Worm (Caenorhabditis elegans) whole organism, L4 larva: ENCODE results near the gene plc-4.

Experiments
- F26F4.8 ChIP-seq: fragments of 200-800 bp; sonication (Bioruptor generic); conservative IDR thresholded peaks from 2 replicates; pipeline ENCODE4 v1.3.6; 2022; ENCODE audit warnings: missing genetic modification characterization, missing compliant biosample characterization
- T20F7.1 ChIP-seq: fragments of 200-800 bp; sonication (Bioruptor generic); optimal IDR thresholded peaks from 2 replicates; lab custom pipeline; 2018; ENCODE audit warnings: mild to moderate bottlenecking, missing genetic modification characterization, missing compliant biosample characterization
- Y105C5A.15 ChIP-seq: fragments of 200-800 bp; sonication (Bioruptor generic); IDR thresholded peaks from 2 replicates; pipeline ENCODE4 v1.3.6; 2022; ENCODE audit warnings: missing genetic modification characterization, missing compliant biosample characterization
- Y48G9A.11 ChIP-seq: fragments of 200-800 bp; sonication (Bioruptor generic); IDR thresholded peaks from 2 replicates; pipeline ENCODE4 v1.3.6; 2022; ENCODE audit warnings: missing genetic modification reagents, missing genetic modification characterization, missing compliant biosample characterization
- Y75B8A.6 ChIP-seq: fragments of 200-800 bp; sonication (Bioruptor generic); IDR thresholded peaks from 2 replicates; pipeline ENCODE4 v1.3.6; 2022; ENCODE audit warnings: missing genetic modification reagents, missing genetic modification characterization, missing compliant biosample characterization
- ZK337.2 ChIP-seq: fragments of 200-800 bp; sonication (Bioruptor generic); IDR thresholded peaks from 2 replicates; pipeline ENCODE4 v1.3.6; 2022; ENCODE audit warnings: missing genetic modification reagents, missing genetic modification characterization, missing compliant biosample characterization
- aha-1 ChIP-seq: fragments of 150-350 bp; peaks from one replicate; lab custom pipeline; 2014; ENCODE audit warnings: missing biosample characterization, missing genetic modification characterization
- attf-4 ChIP-seq: sonication (generic microtip); optimal IDR thresholded peaks from 3 replicates; lab custom pipeline; 2017; ENCODE audit warnings: missing biosample characterization, missing genetic modification characterization
- ceh-82 ChIP-seq: sonication (generic microtip); optimal IDR thresholded peaks from 2 replicates; lab custom pipeline; 2017; ENCODE audit warnings: missing biosample characterization, missing genetic modification characterization
- ces-1 ChIP-seq: fragments of 150-350 bp; sonication (generic microtip); optimal IDR thresholded peaks from 4 replicates; lab custom pipeline; 2014; ENCODE audit warnings: missing biosample characterization, missing genetic modification reagents, missing genetic modification characterization
- ctbp-1 ChIP-seq: fragments of 200-800 bp; sonication (Bioruptor generic); IDR thresholded peaks from 2 replicates; pipeline ENCODE4 v1.3.6; 2022; ENCODE audit warnings: missing genetic modification reagents, missing genetic modification characterization, missing compliant biosample characterization
- daf-12 ChIP-seq: fragments of 150-350 bp; optimal IDR thresholded peaks from 2 replicates; lab custom pipeline; 2014; ENCODE audit warnings: missing biosample characterization, missing genetic modification reagents, missing genetic modification characterization
- daf-16 ChIP-seq, 3 experiments: sonication (generic microtip); optimal IDR thresholded peaks; 2 replicates each; lab custom pipeline; 2016 to 2017; ENCODE audit warnings: missing genetic modification characterization in 3 of 3, missing genetic modification reagents in 3 of 3, mild to moderate bottlenecking in 2 of 3, missing compliant biosample characterization in 2 of 3, missing biosample characterization in 1 of 3, moderate library complexity in 1 of 3
- daf-8 ChIP-seq: fragments of 200-800 bp; sonication (Bioruptor generic); IDR thresholded peaks from 2 replicates; pipeline ENCODE4 v1.3.6; 2022; ENCODE audit warnings: missing genetic modification characterization, missing compliant biosample characterization
- dmd-6 ChIP-seq: fragments of 200-800 bp; sonication (Bioruptor generic); IDR thresholded peaks from 2 replicates; pipeline ENCODE4 v1.3.6; 2022; ENCODE audit warnings: missing genetic modification reagents, missing genetic modification characterization, missing compliant biosample characterization
- dpl-1 ChIP-seq: fragments of 150-350 bp; optimal IDR thresholded peaks from 2 replicates; lab custom pipeline; 2014; ENCODE audit warnings: missing biosample characterization, missing genetic modification reagents, missing genetic modification characterization
- fkh-10 ChIP-seq: fragments of 150-350 bp; optimal IDR thresholded peaks from 2 replicates; lab custom pipeline; 2014; ENCODE audit warnings: missing biosample characterization, missing genetic modification reagents, missing genetic modification characterization
- gei-8 ChIP-seq: fragments of 200-800 bp; sonication (Bioruptor generic); optimal IDR thresholded peaks from 2 replicates; lab custom pipeline; 2018; ENCODE audit warnings: mild to moderate bottlenecking, missing genetic modification characterization, missing compliant biosample characterization
- hlh-11 ChIP-seq: fragments of 200-800 bp; sonication (Bioruptor generic); optimal IDR thresholded peaks from 2 replicates; lab custom pipeline; 2018; ENCODE audit warnings: mild to moderate bottlenecking, missing genetic modification characterization, missing compliant biosample characterization
- hmg-1.1 ChIP-seq: fragments of 200-800 bp; sonication (Bioruptor generic); IDR thresholded peaks from 2 replicates; pipeline ENCODE4 v1.3.6; 2022; ENCODE audit warnings: missing genetic modification reagents, missing genetic modification characterization, missing compliant biosample characterization
- lin-15B ChIP-seq: fragments of 150-350 bp; sonication (generic microtip); optimal IDR thresholded peaks from 3 replicates; lab custom pipeline; 2014; ENCODE audit warnings: missing biosample characterization, missing genetic modification characterization
- lin-38 ChIP-seq: fragments of 200-800 bp; sonication (Bioruptor generic); IDR thresholded peaks from 2 replicates; pipeline ENCODE4 v1.3.6; 2022; ENCODE audit warnings: missing genetic modification reagents, missing genetic modification characterization, missing compliant biosample characterization
- mdl-1 ChIP-seq, 2 experiments: fragments of 150-350 bp in 1 of 2; sonication (generic microtip) in 1 of 2; optimal IDR thresholded peaks; 2 replicates each; lab custom pipeline; 2014 to 2017; ENCODE audit warnings: missing biosample characterization in 2 of 2, missing genetic modification characterization in 2 of 2
- mep-1 ChIP-seq: fragments of 150-350 bp; sonication (generic microtip); optimal IDR thresholded peaks from 3 replicates; lab custom pipeline; 2014; ENCODE audit warnings: missing biosample characterization, missing genetic modification characterization
- mxl-3 ChIP-seq: fragments of 200-800 bp; sonication (Bioruptor generic); optimal IDR thresholded peaks from 2 replicates; lab custom pipeline; 2018; ENCODE audit warnings: mild to moderate bottlenecking, missing genetic modification characterization, missing compliant biosample characterization
- nhr-102 ChIP-seq: sonication (generic microtip); optimal IDR thresholded peaks from 2 replicates; lab custom pipeline; 2016; ENCODE audit warnings: mild to moderate bottlenecking, missing genetic modification characterization, moderate library complexity, missing compliant biosample characterization
- nhr-25 ChIP-seq: sonication (generic microtip); optimal IDR thresholded peaks from 2 replicates; lab custom pipeline; 2017; ENCODE audit warnings: missing genetic modification characterization, mild to moderate bottlenecking, missing compliant biosample characterization, antibody characterized with exemption, moderate library complexity, borderline replicate concordance; ENCODE audit not compliant: insufficient read depth
- nhr-28 ChIP-seq: fragments of 150-350 bp; optimal IDR thresholded peaks from 2 replicates; lab custom pipeline; 2014; ENCODE audit warnings: missing biosample characterization, missing genetic modification characterization
- nhr-41 ChIP-seq: fragments of 200-800 bp; sonication (Bioruptor generic); IDR thresholded peaks from 2 replicates; pipeline ENCODE4 v1.3.6; 2022; ENCODE audit warnings: missing genetic modification reagents, missing genetic modification characterization, missing compliant biosample characterization
- nhr-48 ChIP-seq: sonication (generic microtip); optimal IDR thresholded peaks from 2 replicates; lab custom pipeline; 2016; ENCODE audit warnings: mild to moderate bottlenecking, missing genetic modification characterization, missing compliant biosample characterization
- nhr-77 ChIP-seq: fragments of 150-350 bp; optimal IDR thresholded peaks from 2 replicates; lab custom pipeline; 2014; ENCODE audit warnings: missing biosample characterization, missing genetic modification characterization
- pha-4 ChIP-seq, 2 experiments: fragments of 150-350 bp in 1 of 2; fragments of 200-800 bp in 1 of 2; sonication (Bioruptor generic) in 1 of 2; IDR thresholded peaks in 1 of 2; optimal IDR thresholded peaks in 1 of 2; 2 replicates each; pipeline versions ENCODE4 v1.3.6 to Lab custom; 2014 to 2022; ENCODE audit warnings: missing genetic modification characterization in 2 of 2, missing genetic modification reagents in 2 of 2, missing biosample characterization in 1 of 2, missing compliant biosample characterization in 1 of 2
- rbr-2 ChIP-seq: sonication (generic microtip); optimal IDR thresholded peaks from 2 replicates; lab custom pipeline; 2016; ENCODE audit warnings: missing genotype, missing genetic modification characterization, missing compliant biosample characterization
- saeg-2 ChIP-seq: fragments of 200-800 bp; sonication (Bioruptor generic); IDR thresholded peaks from 2 replicates; pipeline ENCODE4 v1.3.6; 2022; ENCODE audit warnings: missing genetic modification reagents, missing genetic modification characterization, missing compliant biosample characterization
- sdz-12 ChIP-seq: fragments of 200-800 bp; sonication (Bioruptor generic); optimal IDR thresholded peaks from 2 replicates; lab custom pipeline; 2018; ENCODE audit warnings: mild to moderate bottlenecking, missing genetic modification characterization, missing compliant biosample characterization
- set-16 ChIP-seq: fragments of 200-800 bp; sonication (Bioruptor generic); IDR thresholded peaks from 2 replicates; pipeline ENCODE4 v1.3.6; 2022; ENCODE audit warnings: missing genetic modification reagents, missing genetic modification characterization, missing compliant biosample characterization
- snpc-1.2 ChIP-seq: fragments of 200-800 bp; sonication (Bioruptor generic); IDR thresholded peaks from 2 replicates; pipeline ENCODE4 v1.3.6; 2022; ENCODE audit warnings: missing genetic modification reagents, missing genetic modification characterization, missing compliant biosample characterization
- spr-3 ChIP-seq: fragments of 200-800 bp; sonication (Bioruptor generic); optimal IDR thresholded peaks from 2 replicates; lab custom pipeline; 2018; ENCODE audit warnings: mild to moderate bottlenecking, missing genetic modification characterization, missing compliant biosample characterization
- tag-97 ChIP-seq: fragments of 200-800 bp; sonication (Bioruptor generic); IDR thresholded peaks from 2 replicates; pipeline ENCODE4 v1.3.6; 2022; ENCODE audit warnings: missing genetic modification characterization, missing compliant biosample characterization
- unc-130 ChIP-seq: sonication (generic microtip); optimal IDR thresholded peaks from 2 replicates; lab custom pipeline; 2016; ENCODE audit warnings: missing genetic modification reagents, missing genetic modification characterization, missing compliant biosample characterization
- unc-39 ChIP-seq: sonication (generic microtip); optimal IDR thresholded peaks from 2 replicates; lab custom pipeline; 2017; ENCODE audit warnings: missing biosample characterization, missing genetic modification characterization
- unc-62 ChIP-seq, 3 experiments: fragments of 150-350 bp in 1 of 3; sonication (generic microtip); optimal IDR thresholded peaks in 2 of 3; peaks in 1 of 3; 1 replicate in 1 of 3; 2 replicates in 2 of 3; lab custom pipeline; 2014 to 2017; ENCODE audit warnings: missing biosample characterization in 3 of 3, missing genetic modification characterization in 3 of 3, missing genetic modification reagents in 3 of 3, missing genotype in 1 of 3
- vab-7 ChIP-seq: fragments of 200-800 bp; sonication (Bioruptor generic); IDR thresholded peaks from 2 replicates; pipeline ENCODE4 v1.3.6; 2022; ENCODE audit warnings: missing genetic modification reagents, missing genetic modification characterization, missing compliant biosample characterization
- zfp-3 ChIP-seq: fragments of 200-800 bp; sonication (Bioruptor generic); conservative IDR thresholded peaks from 2 replicates; pipeline ENCODE4 v1.3.6; 2022; ENCODE audit warnings: missing genetic modification reagents, missing genetic modification characterization, missing compliant biosample characterization
- zip-11 ChIP-seq: fragments of 200-800 bp; sonication (Bioruptor generic); IDR thresholded peaks from 2 replicates; pipeline ENCODE4 v1.3.6; 2022; ENCODE audit warnings: missing genetic modification characterization, missing compliant biosample characterization
- ztf-11 ChIP-seq: fragments of 150-350 bp; optimal IDR thresholded peaks from 2 replicates; lab custom pipeline; 2014; ENCODE audit warnings: missing biosample characterization, missing genetic modification characterization

plc-4 gene

DNA sequence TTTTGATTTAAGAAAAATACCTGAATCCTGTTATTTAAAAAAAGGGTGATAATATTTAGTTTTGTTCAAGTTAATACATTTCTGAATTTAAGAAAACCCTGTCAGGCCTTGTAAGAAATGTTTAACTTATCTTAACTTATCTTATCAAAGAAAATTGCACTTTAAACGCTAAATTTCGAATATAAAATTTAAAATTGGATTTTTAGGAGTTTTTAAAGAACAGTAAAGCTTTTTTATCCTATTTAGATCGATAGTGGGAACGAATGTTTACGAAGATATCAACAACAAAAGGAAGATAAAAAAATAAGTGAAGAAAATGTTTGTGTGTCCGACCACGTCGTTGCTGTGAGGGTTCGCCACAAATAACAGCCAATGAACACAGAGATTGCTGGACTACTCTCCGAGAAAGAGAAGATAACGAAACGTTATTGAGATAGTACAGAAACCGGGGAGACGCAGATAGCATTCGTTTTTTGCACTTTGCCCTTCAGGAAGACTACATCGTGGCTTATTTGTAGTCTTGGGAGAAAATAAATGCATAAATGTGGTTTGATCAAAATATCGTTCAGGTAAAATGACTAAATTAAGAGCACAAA, 40.6 kb upstream of the plc-4 start, which contains the start of gene dif-1 (continued):
- TF ChIP-seq nhr-25 (tag; lab: Kevin White, UChicago) (no peak), nhr-41 (GFP tag; lab: Robert Waterston, UW) (no peak), daf-8 (GFP tag; lab: Robert Waterston, UW) (no peak), nhr-77 (tag; lab: Kevin White, UChicago) (peak; percentile 66), sdz-12 (GFP tag; lab: Kevin White, UChicago) (no peak), Y48G9A.11 (GFP tag; lab: Robert Waterston, UW) (no peak), attf-4 (tag; lab: Kevin White, UChicago) (no peak), dpl-1 (GFP tag; lab: Kevin White, UChicago) (no peak), zip-11 (no peak), ctbp-1 (GFP tag; lab: Robert Waterston, UW) (no peak), saeg-2 (GFP tag; lab: Robert Waterston, UW) (no peak), mep-1 (tag; lab: Kevin White, UChicago) (peak; percentile 66), rbr-2 (tag; lab: Kevin White, UChicago) (peak; percentile 9), unc-130 (GFP tag; lab: Kevin White, UChicago) (no peak), snpc-1.2 (GFP tag; lab: Robert Waterston, UW) (no peak), dmd-6 (peak; percentile 63), Y105C5A.15 (GFP tag; lab: Robert Waterston, UW) (no peak), ces-1 (no peak), daf-12 (tag; lab: Kevin White, UChicago) (no peak), ceh-82 (no peak), fkh-10 (no peak), nhr-28 (tag; lab: Kevin White, UChicago) (peak; percentile 96), hmg-1.1 (GFP tag; lab: Robert Waterston, UW) (no peak), T20F7.1 (peak; percentile 69)

DNA sequence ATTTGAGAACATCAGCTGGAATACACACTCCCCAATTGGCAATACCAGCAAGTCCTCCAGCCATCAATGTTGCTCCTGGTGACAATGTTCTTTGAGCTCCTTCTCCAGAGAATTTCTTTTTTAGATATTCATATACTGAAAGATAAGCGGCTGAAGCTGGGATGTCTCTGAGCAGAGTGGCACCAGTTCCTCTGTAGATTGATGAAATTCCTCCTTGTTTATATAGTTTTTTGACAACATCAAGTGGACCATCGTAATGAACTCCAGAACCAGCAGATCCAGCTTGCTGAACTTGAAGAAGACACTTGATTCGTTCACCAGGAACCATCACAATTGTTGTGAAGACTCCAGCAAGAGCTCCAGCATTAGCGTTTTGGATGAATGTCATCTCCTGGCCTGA, 39.6 kb upstream of the plc-4 start:
- TF ChIP-seq aha-1: peak; percentile 70
- TF ChIP-seq unc-62 (GFP tag; optimal IDR thresholded peaks at IDR 0.05 in 1 of 2; lab: Kevin White, UChicago): peak in 1 of 2 experiments; percentile 74
- no peak for TF ChIP-seq unc-62 (tag; optimal IDR thresholded peaks at IDR 0.05; lab: Kevin White, UChicago)
- no peak for TF ChIP-seq lin-15B (tag; lab: Kevin White, UChicago)

DNA sequence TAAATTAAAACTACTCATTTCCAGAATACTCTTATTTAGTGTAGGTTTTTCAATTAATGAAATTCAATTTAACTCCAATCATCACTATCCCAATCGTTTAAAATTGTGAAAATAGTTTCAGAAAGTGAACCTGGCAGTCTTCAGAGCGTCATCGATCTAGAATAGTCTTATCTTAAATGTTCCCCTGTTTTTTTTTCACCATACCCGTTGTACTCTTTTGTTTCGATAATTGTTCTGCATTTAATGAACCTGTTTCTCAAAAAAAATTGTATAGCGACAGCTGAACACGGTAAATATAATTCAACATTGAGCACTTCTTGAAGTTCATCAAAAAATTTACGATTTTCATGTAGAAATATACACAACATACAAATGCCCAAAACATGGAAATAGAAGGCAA, 38.8 kb upstream of the plc-4 start:
- no peak for TF ChIP-seq nhr-41 (GFP tag; lab: Robert Waterston, UW)
- no peak for TF ChIP-seq ztf-11 (tag; lab: Kevin White, UChicago)
- peak; percentile 41 for TF ChIP-seq lin-38 (GFP tag; lab: Robert Waterston, UW)
- no peak for TF ChIP-seq spr-3
- TF ChIP-seq nhr-25 (tag; lab: Kevin White, UChicago): no peak
- peak; percentile 30 for TF ChIP-seq T20F7.1
- TF ChIP-seq mdl-1 (tag; optimal IDR thresholded peaks at IDR 0.05; lab: Kevin White, UChicago): no peak
- TF ChIP-seq F26F4.8 (GFP tag; lab: Robert Waterston, UW): no peak
- TF ChIP-seq nhr-48 (tag; lab: Kevin White, UChicago): no peak
- TF ChIP-seq aha-1: peak; percentile 83
- TF ChIP-seq gei-8 (GFP tag; lab: Kevin White, UChicago): no peak
- TF ChIP-seq unc-39 (tag; lab: Kevin White, UChicago): no peak
- TF ChIP-seq set-16 (GFP tag; lab: Robert Waterston, UW): no peak
- no peak for TF ChIP-seq nhr-102 (tag; lab: Kevin White, UChicago)
- TF ChIP-seq pha-4 (GFP tag; IDR thresholded peaks at IDR 0.05; lab: Robert Waterston, UW): no peak
- TF ChIP-seq pha-4 (tag; optimal IDR thresholded peaks at IDR 0.05; lab: Kevin White, UChicago): no peak
- no peak for TF ChIP-seq mxl-3 (GFP tag; lab: Kevin White, UChicago)
- TF ChIP-seq ZK337.2 (GFP tag; lab: Robert Waterston, UW): no peak
- TF ChIP-seq vab-7 (GFP tag; lab: Robert Waterston, UW): no peak
- no peak for TF ChIP-seq hlh-11
- TF ChIP-seq Y75B8A.6: no peak
- no peak for TF ChIP-seq Y105C5A.15 (GFP tag; lab: Robert Waterston, UW)
- TF ChIP-seq zfp-3 (GFP tag; lab: Robert Waterston, UW): 0 out of 2 replicates have a peak, but pooled peaks have one; percentile 24
- TF ChIP-seq tag-97 (GFP tag; lab: Robert Waterston, UW): no peak
- no peak for TF ChIP-seq daf-16 (GFP tag; optimal IDR thresholded peaks at IDR 0.05; lab: Kevin White, UChicago)
- TF ChIP-seq daf-16 (tag; optimal IDR thresholded peaks at IDR 0.05; lab: Kevin White, UChicago): peak; percentile 30
- no peak for TF ChIP-seq nhr-77 (tag; lab: Kevin White, UChicago)
